Fruit fly (Drosophila melanogaster) whole organism, prepupa: ENCODE results near the gene Indy-2.

Source experiments
- CG10631 ChIP-seq: fragments of 200-800 bp; sonication (Bioruptor generic); optimal IDR thresholded peaks from 2 replicates; lab custom pipeline; 2016; ENCODE audit warnings: missing biosample characterization, missing genetic modification characterization
- CG11294 ChIP-seq: fragments of 200-800 bp; sonication (Bioruptor generic); IDR thresholded peaks from 2 replicates; pipeline ENCODE4 v1.3.6; 2022; ENCODE audit warnings: missing biosample characterization, missing genetic modification characterization
- CG16779 ChIP-seq: fragments of 200-800 bp; sonication (Bioruptor generic); optimal IDR thresholded peaks from 3 replicates; lab custom pipeline; 2017; ENCODE audit warnings: missing biosample characterization, mild to moderate bottlenecking, missing genetic modification characterization
- CG6854 ChIP-seq: fragments of 200-800 bp; sonication (Bioruptor generic); optimal IDR thresholded peaks from 2 replicates; lab custom pipeline; 2017; ENCODE audit warnings: missing biosample characterization, mild to moderate bottlenecking, missing genetic modification characterization
- CG7368 ChIP-seq: fragments of 200-800 bp; sonication (Bioruptor generic); optimal IDR thresholded peaks from 3 replicates; lab custom pipeline; 2016; ENCODE audit warnings: missing biosample characterization, missing genetic modification characterization
- Eip93F ChIP-seq: fragments of 200-800 bp; sonication (Bioruptor generic); optimal IDR thresholded peaks from 2 replicates; lab custom pipeline; 2016; ENCODE audit warnings: missing biosample characterization, mild to moderate bottlenecking, missing genetic modification characterization
- Ets21C ChIP-seq: fragments of 200-800 bp; sonication (Bioruptor generic); optimal IDR thresholded peaks from 3 replicates; lab custom pipeline; 2016; ENCODE audit warnings: missing biosample characterization, missing genetic modification characterization
- Lpt ChIP-seq: fragments of 200-800 bp; sonication (Bioruptor generic); optimal IDR thresholded peaks from 3 replicates; lab custom pipeline; 2016; ENCODE audit warnings: missing biosample characterization, missing genetic modification characterization
- dac ChIP-seq: fragments of 200-800 bp; sonication (Bioruptor generic); optimal IDR thresholded peaks from 2 replicates; lab custom pipeline; 2017; ENCODE audit warnings: missing biosample characterization, mild to moderate bottlenecking, missing genetic modification characterization
- fd85E ChIP-seq: fragments of 200-800 bp; sonication (Bioruptor generic); optimal IDR thresholded peaks from 3 replicates; lab custom pipeline; 2016; ENCODE audit warnings: missing biosample characterization, missing genetic modification characterization
- spab ChIP-seq: fragments of 200-800 bp; sonication (Bioruptor generic); optimal IDR thresholded peaks from 2 replicates; lab custom pipeline; 2017; ENCODE audit warnings: missing biosample characterization, mild to moderate bottlenecking, missing genetic modification characterization, missing genetic modification reagents

DNA sequence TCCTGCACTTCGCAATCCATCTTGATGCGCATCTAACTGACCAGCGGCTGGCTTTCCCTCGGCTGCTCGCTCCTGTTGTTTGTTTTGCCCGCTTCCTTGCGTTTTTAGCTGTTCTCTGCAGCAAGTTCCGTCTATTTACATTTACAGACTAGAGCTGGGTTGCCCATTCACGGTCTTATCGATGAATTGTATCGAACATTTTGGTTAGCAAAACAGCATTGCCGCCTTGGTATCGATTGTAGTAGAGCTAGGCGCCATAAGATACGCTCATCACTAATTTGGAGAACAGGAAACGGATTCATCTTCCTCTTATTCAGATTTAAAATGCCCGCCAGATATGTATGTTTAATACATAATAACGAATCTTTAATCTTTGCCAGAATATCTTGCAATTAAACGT is 6.7 kb upstream of the Indy-2 start, which contains the start of gene Regnase-1:
- peak; percentile 51 for TF ChIP-seq dac
- peak; percentile 65 for TF ChIP-seq CG10631
- TF ChIP-seq Ets21C (GFP tag; lab: Kevin White, UChicago), result peak; percentile 51
- peak; percentile 84 for TF ChIP-seq fd85E (GFP tag; lab: Kevin White, UChicago)
- peak; percentile 96 for TF ChIP-seq CG6854 (GFP tag; lab: Kevin White, UChicago)
- TF ChIP-seq spab (GFP tag; lab: Kevin White, UChicago), result peak; percentile 64
- TF ChIP-seq CG16779 (tag; lab: Kevin White, UChicago), result no peak
- TF ChIP-seq CG11294 (GFP tag; lab: Robert Waterston, UW), result 0 out of 2 replicates have a peak, but pooled peaks have one; percentile 19
- peak; percentile 29 for TF ChIP-seq Lpt (GFP tag; lab: Kevin White, UChicago)
- TF ChIP-seq Eip93F (GFP tag; lab: Kevin White, UChicago), result no peak
- peak; percentile 87 for TF ChIP-seq CG7368 (GFP tag; lab: Kevin White, UChicago)
